Fruit fly (Drosophila melanogaster): ENCODE results near the gene aop.

DNA sequence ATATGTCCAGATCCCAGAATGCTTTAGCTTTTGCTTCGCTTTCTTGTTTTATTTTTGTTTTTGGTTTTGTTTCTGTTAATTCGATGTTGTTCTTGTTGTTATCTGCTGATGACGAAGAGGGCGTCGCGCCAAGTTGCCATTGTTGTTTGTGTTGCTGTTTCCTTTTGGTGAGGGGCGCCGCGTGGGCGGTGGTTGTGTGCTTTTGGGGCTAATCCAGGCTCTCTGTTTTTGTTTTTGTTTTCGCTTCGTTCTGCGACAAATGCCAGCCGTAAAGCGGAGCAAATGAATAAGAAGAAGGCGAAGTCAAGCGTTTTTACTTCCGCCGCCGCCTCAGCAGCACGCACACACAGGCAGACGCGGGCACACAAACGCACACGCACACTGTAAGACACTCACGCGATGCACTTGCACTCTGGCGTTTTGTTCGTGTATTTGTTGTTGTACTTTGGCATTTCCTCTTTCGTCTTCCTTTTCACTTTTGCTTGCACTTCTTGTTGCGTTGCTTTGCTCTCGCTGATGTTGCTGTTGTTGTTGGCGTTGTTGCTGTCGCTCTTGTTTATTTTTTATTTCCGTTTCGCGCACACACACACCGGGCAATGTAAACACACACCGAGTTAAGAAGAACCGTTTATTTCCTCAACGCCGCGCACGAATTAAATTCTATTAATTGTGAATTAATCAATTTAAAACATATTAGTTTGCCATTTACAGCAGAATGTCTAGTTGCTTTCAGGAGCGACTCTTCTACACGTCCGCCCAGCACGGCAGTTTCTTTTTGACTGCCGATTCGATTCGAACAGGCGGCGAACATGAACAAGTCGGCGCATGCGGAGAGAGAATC, at the start of gene aop:
- TF ChIP-seq vri (GFP tag; optimal IDR thresholded peaks at IDR 0.05) = peak; percentile 52
- TF ChIP-seq Eip78C (GFP tag) = peak; percentile 68
- peak; percentile 65 for TF ChIP-seq CG6163 (GFP tag; IDR thresholded peaks at IDR 0.05)
